Worm (Caenorhabditis elegans): Measurements from ENCODE around the gene T07D3.2.

DNA sequence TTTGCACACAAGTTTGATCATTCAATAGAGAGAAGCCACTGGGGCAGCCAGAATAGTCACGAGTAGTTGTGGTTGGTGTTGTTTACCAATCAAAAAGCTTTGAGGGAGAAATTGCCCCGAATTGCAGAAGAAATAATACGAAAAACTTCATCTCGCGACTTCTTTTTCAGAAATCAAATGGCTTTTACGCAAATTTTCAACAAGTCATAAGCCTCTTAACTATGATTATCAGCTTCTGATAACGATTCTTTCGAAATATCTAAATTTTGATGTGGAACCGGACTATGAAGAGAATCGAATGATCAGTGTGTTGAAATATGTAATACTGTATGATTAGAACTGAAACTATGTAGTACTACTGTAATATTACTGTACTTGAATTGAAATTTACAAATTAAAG, 18.6 kb downstream of the T07D3.2 start:
- no peak for TF ChIP-seq zag-1 (tag; optimal IDR thresholded peaks at IDR 0.05)
- TF ChIP-seq hmg-1.1 (GFP tag; IDR thresholded peaks at IDR 0.05) = no peak
- TF ChIP-seq fkh-10 (GFP tag; optimal IDR thresholded peaks at IDR 0.05) = no peak
- TF ChIP-seq ceh-82 (tag; optimal IDR thresholded peaks at IDR 0.05) = no peak
- no peak for TF ChIP-seq lir-3 (tag; optimal IDR thresholded peaks at IDR 0.05)
- TF ChIP-seq nhr-28 (tag; optimal IDR thresholded peaks at IDR 0.05) = no peak
- TF ChIP-seq nhr-237 (tag; optimal IDR thresholded peaks at IDR 0.05) = no peak
- TF ChIP-seq hlh-30 (tag; optimal IDR thresholded peaks at IDR 0.05; ENCODE audit: insufficient read depth) = no peak

All from whole organism, L4 larva.